Worm (Caenorhabditis elegans): ENCODE measurements around the gene F49C5.10.

The F49C5.10 gene

DNA sequence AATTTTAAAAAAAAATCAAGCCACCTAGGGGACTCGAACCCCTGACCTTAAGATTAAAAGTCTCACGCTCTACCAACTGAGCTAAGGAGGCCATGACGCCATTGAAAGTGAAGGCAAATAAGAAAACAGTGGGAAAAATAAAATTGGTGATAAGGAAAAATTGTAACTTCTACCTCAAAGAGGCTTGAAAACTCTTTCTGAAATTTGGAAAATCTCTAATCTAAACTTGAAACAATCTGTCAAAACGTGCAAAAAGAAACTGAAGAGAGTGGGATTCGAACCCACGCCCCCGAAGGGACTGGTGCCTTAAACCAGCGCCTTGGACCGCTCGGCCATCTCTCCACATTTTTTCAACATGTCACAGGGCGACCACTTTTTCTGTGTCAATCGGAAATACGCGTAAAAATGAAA lies 4.9 kb upstream of the F49C5.10 start:
- peak; percentile 7 for TF ChIP-seq nhr-21 (tag; optimal IDR thresholded peaks at IDR 0.05)
- TF ChIP-seq sma-3 (GFP tag; optimal IDR thresholded peaks at IDR 0.05), result peak; percentile 5
- TF ChIP-seq fos-1 (tag; optimal IDR thresholded peaks at IDR 0.05), result peak; percentile 39

DNA sequence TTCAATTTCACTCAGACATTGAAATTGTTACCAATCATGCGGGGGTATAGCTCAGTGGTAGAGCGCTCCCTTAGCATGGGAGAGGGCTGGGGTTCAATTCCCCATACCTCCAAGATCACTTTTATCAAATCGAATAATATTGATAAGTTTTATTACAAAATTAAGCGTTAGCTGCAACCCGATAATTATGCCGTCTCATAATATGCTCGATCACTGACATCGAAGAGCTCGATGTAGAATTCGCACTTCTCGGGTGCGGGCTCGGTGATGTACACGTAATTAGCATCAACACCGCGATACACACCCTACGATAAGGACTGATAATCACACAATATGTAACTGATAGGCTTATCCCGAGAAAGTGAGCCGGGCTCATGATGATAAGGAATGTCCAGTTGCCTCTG lies 4.0 kb upstream of the F49C5.10 start:
- TF ChIP-seq fos-1 (tag; optimal IDR thresholded peaks at IDR 0.05), result peak; percentile 33
- no peak for TF ChIP-seq nhr-10 (tag; optimal IDR thresholded peaks at IDR 0.05)

- TF ChIP-seq nhr-10 (tag; optimal IDR thresholded peaks at IDR 0.05) (no peak), ZK546.5 (tag; optimal IDR thresholded peaks at IDR 0.05) (no peak), nhr-12 (tag; optimal IDR thresholded peaks at IDR 0.05) (no peak), elt-3 (tag; optimal IDR thresholded peaks at IDR 0.05) (no peak), fos-1 (tag; optimal IDR thresholded peaks at IDR 0.05) (no peak), unc-55 (GFP tag; optimal IDR thresholded peaks at IDR 0.05) (no peak)
Observed at ce11 chrII:12544533-12544932, 2.0 kb upstream of the F49C5.10 start, which contains the start of gene F49C5.9. F49C5.9 (minus strand) TSS chrII:12544633.

ce11 chrII:12547547-12547946 lies 991 bp downstream of the F49C5.10 start, which contains the start of gene F49C5.16:
F49C5.16 (plus strand) TSS chrII:12547847.
- TF ChIP-seq lin-11 (tag; optimal IDR thresholded peaks at IDR 0.05), result no peak
- no peak for TF ChIP-seq nhr-6 (tag; optimal IDR thresholded peaks at IDR 0.05)
- no peak for TF ChIP-seq R02D3.7 (tag; optimal IDR thresholded peaks at IDR 0.05)
- no peak for TF ChIP-seq fos-1 (tag; optimal IDR thresholded peaks at IDR 0.05)
- no peak for TF ChIP-seq nhr-237 (tag; optimal IDR thresholded peaks at IDR 0.05)
- no peak for TF ChIP-seq elt-1 (tag; optimal IDR thresholded peaks at IDR 0.05)
- TF ChIP-seq Y55F3AM.14 (GFP tag; optimal IDR thresholded peaks at IDR 0.05), result no peak
- TF ChIP-seq ztf-11 (tag; optimal IDR thresholded peaks at IDR 0.05), result no peak
- TF ChIP-seq lin-13 (GFP tag; optimal IDR thresholded peaks at IDR 0.05), result no peak
- no peak for TF ChIP-seq C34F6.9 (tag; optimal IDR thresholded peaks at IDR 0.05)
- TF ChIP-seq ZK546.5 (tag; optimal IDR thresholded peaks at IDR 0.05), result no peak
- no peak for TF ChIP-seq nhr-23 (tag; optimal IDR thresholded peaks at IDR 0.05)
- TF ChIP-seq nhr-12 (tag; optimal IDR thresholded peaks at IDR 0.05), result no peak
- no peak for TF ChIP-seq peb-1 (tag; optimal IDR thresholded peaks at IDR 0.05)
- TF ChIP-seq unc-62 (GFP tag; optimal IDR thresholded peaks at IDR 0.05), result no peak
- TF ChIP-seq mdl-1 (tag; optimal IDR thresholded peaks at IDR 0.05), result no peak
- no peak for TF ChIP-seq ztf-4 (tag; optimal IDR thresholded peaks at IDR 0.05)
- no peak for TF ChIP-seq sem-4 (tag; optimal IDR thresholded peaks at IDR 0.05)
- no peak for TF ChIP-seq sma-3 (GFP tag; optimal IDR thresholded peaks at IDR 0.05)
- no peak for TF ChIP-seq nhr-77 (tag; optimal IDR thresholded peaks at IDR 0.05)

DNA sequence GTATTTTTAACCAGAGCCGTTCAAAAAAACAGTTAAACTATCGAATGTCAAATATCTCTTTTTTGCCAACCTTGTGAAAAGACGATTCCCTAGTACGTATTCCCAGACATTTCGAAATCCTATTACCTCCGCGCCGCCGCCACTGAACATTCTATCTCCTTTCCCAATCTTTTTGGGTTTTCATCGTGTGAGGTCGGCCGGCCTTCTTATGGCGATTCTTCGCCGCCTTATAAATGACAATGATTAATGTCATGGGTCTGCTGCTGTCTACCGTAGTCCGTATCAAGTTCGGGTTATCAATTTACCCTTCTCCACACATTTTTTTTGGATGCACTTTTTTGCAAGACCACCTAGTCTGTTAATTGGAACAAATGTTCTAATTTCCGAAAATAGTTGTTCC lies 3.1 kb downstream of the F49C5.10 start:
- no peak for TF ChIP-seq egl-27 (tag; optimal IDR thresholded peaks at IDR 0.05)
- TF ChIP-seq sma-9 (GFP tag; optimal IDR thresholded peaks at IDR 0.05), result no peak
- no peak for TF ChIP-seq sma-9 (tag; optimal IDR thresholded peaks at IDR 0.05)
- TF ChIP-seq ceh-16 (tag; optimal IDR thresholded peaks at IDR 0.05), result no peak
- no peak for TF ChIP-seq lin-13 (GFP tag; optimal IDR thresholded peaks at IDR 0.05)
- TF ChIP-seq Y55F3AM.14 (GFP tag; optimal IDR thresholded peaks at IDR 0.05), result no peak

ce11 chrII:12550940-12551339 lies 4.4 kb downstream of the F49C5.10 start:
- TF ChIP-seq nhr-77 (tag; optimal IDR thresholded peaks at IDR 0.05) (no peak), blmp-1 (tag; optimal IDR thresholded peaks at IDR 0.05; ENCODE audit: insufficient read depth) (no peak), ama-1 (optimal IDR thresholded peaks at IDR 0.05) (no peak), skn-1 (tag; optimal IDR thresholded peaks at IDR 0.05) (no peak), ztf-11 (tag; optimal IDR thresholded peaks at IDR 0.05) (no peak), nhr-21 (tag; optimal IDR thresholded peaks at IDR 0.05) (no peak), nhr-6 (tag; optimal IDR thresholded peaks at IDR 0.05) (no peak), mdl-1 (tag; optimal IDR thresholded peaks at IDR 0.05) (no peak), F13H6.1 (tag; optimal IDR thresholded peaks at IDR 0.05) (no peak), dmd-4 (tag; optimal IDR thresholded peaks at IDR 0.05) (no peak), C34F6.9 (tag; optimal IDR thresholded peaks at IDR 0.05) (no peak), egl-27 (tag; optimal IDR thresholded peaks at IDR 0.05) (no peak), ztf-1 (GFP tag; conservative IDR thresholded peaks at IDR 0.05) (no peak), alr-1 (tag; optimal IDR thresholded peaks at IDR 0.05) (no peak)
